Worm (Caenorhabditis elegans) whole organism, late embryonic: ENCODE measurements around the gene klp-11.
A peak's percentile ranks its signal among the peaks of the same experiment; 100 is the strongest.

ENCODE experiments used
- C08G9.2 ChIP-seq: sonication (generic microtip); optimal IDR thresholded peaks from 2 replicates; lab custom pipeline; 2016; ENCODE audit warnings: mild to moderate bottlenecking, missing genetic modification characterization, moderate library complexity, missing compliant biosample characterization
- C38D4.7 ChIP-seq: fragments of 200-800 bp; sonication (Bioruptor generic); optimal IDR thresholded peaks from 2 replicates; lab custom pipeline; 2018; ENCODE audit warnings: mild to moderate bottlenecking, missing genetic modification characterization, moderate library complexity, missing compliant biosample characterization
- F13H6.1 ChIP-seq: sonication (generic microtip); optimal IDR thresholded peaks from 2 replicates; lab custom pipeline; 2016; ENCODE audit warnings: missing genetic modification characterization, missing compliant biosample characterization
- K02D7.2 ChIP-seq: sonication (generic microtip); optimal IDR thresholded peaks from 2 replicates; lab custom pipeline; 2017; ENCODE audit warnings: mild to moderate bottlenecking, missing genetic modification characterization, missing compliant biosample characterization
- Y22D7AL.16 ChIP-seq: sonication (generic microtip); optimal IDR thresholded peaks from 2 replicates; lab custom pipeline; 2016; ENCODE audit warnings: missing genetic modification characterization, missing compliant biosample characterization
- ahr-1 ChIP-seq: sonication (generic microtip); optimal IDR thresholded peaks from 2 replicates; lab custom pipeline; 2016; ENCODE audit warnings: missing genetic modification characterization, missing compliant biosample characterization
- ceh-18 ChIP-seq: sonication (generic microtip); optimal IDR thresholded peaks from 2 replicates; lab custom pipeline; 2016; ENCODE audit warnings: missing genetic modification characterization, missing compliant biosample characterization
- ceh-2 ChIP-seq: sonication (generic microtip); optimal IDR thresholded peaks from 2 replicates; lab custom pipeline; 2016; ENCODE audit warnings: missing genotype, missing genetic modification characterization, missing compliant biosample characterization
- ceh-24 ChIP-seq: sonication (generic microtip); optimal IDR thresholded peaks from 2 replicates; lab custom pipeline; 2016; ENCODE audit warnings: mild to moderate bottlenecking, missing genetic modification characterization, missing compliant biosample characterization
- ceh-30 ChIP-seq: fragments of 150-350 bp; optimal IDR thresholded peaks from 2 replicates; lab custom pipeline; 2014; ENCODE audit warnings: missing biosample characterization, missing genetic modification characterization
- ceh-31 ChIP-seq: sonication (generic microtip); optimal IDR thresholded peaks from 2 replicates; lab custom pipeline; 2016; ENCODE audit warnings: missing genetic modification characterization, missing compliant biosample characterization
- ceh-34 ChIP-seq: sonication (generic microtip); optimal IDR thresholded peaks from 2 replicates; lab custom pipeline; 2016; ENCODE audit warnings: mild to moderate bottlenecking, missing genetic modification characterization, missing compliant biosample characterization
- ceh-45 ChIP-seq: fragments of 200-800 bp; sonication (Bioruptor generic); IDR thresholded peaks from 2 replicates; pipeline ENCODE4 v1.3.6; 2022; ENCODE audit warnings: missing genetic modification reagents, missing genetic modification characterization, missing compliant biosample characterization
- ceh-6 ChIP-seq: fragments of 200-800 bp; sonication (Bioruptor generic); optimal IDR thresholded peaks from 2 replicates; lab custom pipeline; 2018; ENCODE audit warnings: mild to moderate bottlenecking, missing genetic modification characterization, missing compliant biosample characterization
- che-1 ChIP-seq: sonication (generic microtip); optimal IDR thresholded peaks from 2 replicates; lab custom pipeline; 2016; ENCODE audit warnings: mild to moderate bottlenecking, missing genetic modification characterization, missing compliant biosample characterization
- eyg-1 ChIP-seq: sonication (generic microtip); optimal IDR thresholded peaks from 2 replicates; lab custom pipeline; 2016; ENCODE audit warnings: missing genotype, missing genetic modification characterization, missing compliant biosample characterization
- fkh-10 ChIP-seq: fragments of 150-350 bp; optimal IDR thresholded peaks from 2 replicates; lab custom pipeline; 2014; ENCODE audit warnings: missing biosample characterization, missing genetic modification reagents, missing genetic modification characterization
- gmeb-2 ChIP-seq: sonication (generic microtip); optimal IDR thresholded peaks from 2 replicates; lab custom pipeline; 2016; ENCODE audit warnings: missing genetic modification characterization, inconsistent platforms, missing compliant biosample characterization
- hlh-15 ChIP-seq: sonication (generic microtip); optimal IDR thresholded peaks from 2 replicates; lab custom pipeline; 2016; ENCODE audit warnings: missing genetic modification characterization, missing compliant biosample characterization
- lin-11 ChIP-seq: fragments of 200-800 bp; sonication (Bioruptor generic); optimal IDR thresholded peaks from 2 replicates; lab custom pipeline; 2018; ENCODE audit warnings: mild to moderate bottlenecking, missing genetic modification characterization, missing compliant biosample characterization
- madf-2 ChIP-seq: sonication (generic microtip); optimal IDR thresholded peaks from 2 replicates; lab custom pipeline; 2017; ENCODE audit warnings: missing genetic modification characterization, missing compliant biosample characterization
- mec-3 ChIP-seq: sonication (generic microtip); optimal IDR thresholded peaks from 2 replicates; lab custom pipeline; 2016; ENCODE audit warnings: borderline replicate concordance, missing genetic modification characterization, missing compliant biosample characterization
- nfya-1 ChIP-seq: sonication (generic microtip); optimal IDR thresholded peaks from 2 replicates; lab custom pipeline; 2017; ENCODE audit warnings: missing genetic modification characterization, mild to moderate bottlenecking, missing compliant biosample characterization, antibody characterized with exemption, moderate library complexity
- odd-2 ChIP-seq: sonication (generic microtip); optimal IDR thresholded peaks from 2 replicates; lab custom pipeline; 2017; ENCODE audit warnings: antibody characterized with exemption, mild to moderate bottlenecking, missing genetic modification characterization, missing compliant biosample characterization
- pag-3 ChIP-seq: sonication (generic microtip); optimal IDR thresholded peaks from 2 replicates; lab custom pipeline; 2016; ENCODE audit warnings: missing compliant biosample characterization, missing genetic modification characterization, borderline replicate concordance
- pha-4 ChIP-seq: fragments of 150-350 bp; optimal IDR thresholded peaks from 2 replicates; lab custom pipeline; 2018; ENCODE audit warnings: missing biosample characterization, missing genetic modification reagents, missing genetic modification characterization
- pqm-1 ChIP-seq: sonication (generic microtip); optimal IDR thresholded peaks from 2 replicates; lab custom pipeline; 2016; ENCODE audit warnings: missing genetic modification characterization, missing compliant biosample characterization
- pros-1 ChIP-seq: fragments of 150-350 bp; optimal IDR thresholded peaks from 2 replicates; lab custom pipeline; 2014; ENCODE audit warnings: missing biosample characterization, missing genetic modification reagents, missing genetic modification characterization
- ref-2 ChIP-seq: sonication (generic microtip); optimal IDR thresholded peaks from 2 replicates; lab custom pipeline; 2016; ENCODE audit warnings: missing genetic modification characterization, missing compliant biosample characterization
- sox-4 ChIP-seq: sonication (generic microtip); optimal IDR thresholded peaks from 2 replicates; lab custom pipeline; 2017; ENCODE audit warnings: mild to moderate bottlenecking, missing genetic modification characterization, inconsistent platforms, missing compliant biosample characterization
- syd-9 ChIP-seq: sonication (generic microtip); optimal IDR thresholded peaks from 2 replicates; lab custom pipeline; 2016; ENCODE audit warnings: mild to moderate bottlenecking, missing genetic modification characterization, moderate library complexity, missing compliant biosample characterization
- tbx-7 ChIP-seq: sonication (generic microtip); optimal IDR thresholded peaks from 2 replicates; lab custom pipeline; 2016; ENCODE audit warnings: missing genotype, missing genetic modification characterization, missing compliant biosample characterization
- ttx-3 ChIP-seq: sonication (generic microtip); optimal IDR thresholded peaks from 2 replicates; lab custom pipeline; 2016; ENCODE audit warnings: missing genetic modification reagents, missing genetic modification characterization, missing compliant biosample characterization
- unc-3 ChIP-seq, 2 experiments: fragments of 200-800 bp in 1 of 2; sonication (Bioruptor generic) in 1 of 2; sonication (generic microtip) in 1 of 2; conservative IDR thresholded peaks in 1 of 2; optimal IDR thresholded peaks in 1 of 2; 2 replicates each; pipeline versions ENCODE4 v1.3.6 to Lab custom; 2016 to 2022; ENCODE audit warnings: missing compliant biosample characterization in 2 of 2, missing genetic modification characterization in 2 of 2, missing genetic modification reagents in 1 of 2
- unc-55 ChIP-seq: sonication (generic microtip); optimal IDR thresholded peaks from 2 replicates; lab custom pipeline; 2017; ENCODE audit warnings: missing biosample characterization, missing genetic modification reagents, missing genetic modification characterization
- zip-5 ChIP-seq: sonication (generic microtip); optimal IDR thresholded peaks from 2 replicates; lab custom pipeline; 2016; ENCODE audit warnings: missing genetic modification characterization, missing compliant biosample characterization

klp-11 gene

ce11 chrIV:8782172-8782571 lies 20.3 kb upstream of the klp-11 start (continued):
- no peak for TF ChIP-seq fkh-10
- no peak for TF ChIP-seq hlh-15 (tag; lab: Kevin White, UChicago)
- TF ChIP-seq ref-2 (tag; lab: Kevin White, UChicago): peak; percentile 97
- TF ChIP-seq C38D4.7 (GFP tag; lab: Kevin White, UChicago): no peak
- no peak for TF ChIP-seq ahr-1 (tag; lab: Kevin White, UChicago)

DNA sequence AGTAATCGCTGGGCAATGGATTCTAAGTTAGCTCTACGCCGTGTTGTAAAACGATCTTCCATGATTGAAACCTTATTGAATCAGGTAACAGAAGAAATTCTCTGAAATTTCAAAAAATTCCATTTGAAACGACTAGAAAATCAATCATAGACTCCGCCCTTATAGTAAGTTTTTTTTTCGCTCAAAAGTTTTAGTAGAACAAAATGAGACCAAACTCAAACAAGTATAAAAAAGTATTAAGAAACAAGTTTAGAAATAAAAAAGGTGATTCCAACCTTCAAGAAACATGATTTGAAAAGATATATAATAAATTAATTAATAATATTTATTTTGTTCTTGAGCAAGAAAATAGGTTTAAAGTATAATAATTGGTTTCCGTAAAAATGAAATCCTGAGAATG lies 16.2 kb upstream of the klp-11 start, which contains the start of gene C33D9.6:
Gene C33D9.6, minus strand, starts transcription at position 101 of the 400 bp plus-strand sequence.
- TF ChIP-seq eyg-1 (tag; lab: Kevin White, UChicago): no peak
- TF ChIP-seq pqm-1 (tag; lab: Kevin White, UChicago): no peak
- no peak for TF ChIP-seq gmeb-2 (tag; lab: Kevin White, UChicago)
- no peak for TF ChIP-seq unc-3 (GFP tag; conservative IDR thresholded peaks at IDR 0.05; lab: Robert Waterston, UW)
- TF ChIP-seq unc-3 (tag; optimal IDR thresholded peaks at IDR 0.05; lab: Kevin White, UChicago): no peak
- no peak for TF ChIP-seq ceh-30
- TF ChIP-seq C08G9.2 (tag; lab: Kevin White, UChicago): no peak
- no peak for TF ChIP-seq syd-9 (tag; lab: Kevin White, UChicago)
- TF ChIP-seq lin-11 (tag; lab: Kevin White, UChicago): no peak
- TF ChIP-seq madf-2 (tag; lab: Kevin White, UChicago): no peak
- no peak for TF ChIP-seq Y22D7AL.16 (tag; lab: Kevin White, UChicago)
- no peak for TF ChIP-seq ceh-24
- TF ChIP-seq nfya-1 (tag; lab: Kevin White, UChicago): no peak
- no peak for TF ChIP-seq ceh-45 (GFP tag; lab: Robert Waterston, UW)

ce11 chrIV:8772800-8773256 lies 11.0 kb upstream of the klp-11 start, which contains the start of gene F20C5.6:
Gene F20C5.6 (minus strand): TSS chrIV:8773206.
- no peak for TF ChIP-seq ceh-6 (GFP tag; lab: Kevin White, UChicago)
- TF ChIP-seq madf-2 (tag; lab: Kevin White, UChicago): no peak
- TF ChIP-seq nfya-1 (tag; lab: Kevin White, UChicago): no peak
- no peak for TF ChIP-seq pqm-1 (tag; lab: Kevin White, UChicago)
- no peak for TF ChIP-seq mec-3 (tag; lab: Kevin White, UChicago)
- TF ChIP-seq ttx-3: no peak
- no peak for TF ChIP-seq F13H6.1 (tag; lab: Kevin White, UChicago)
- no peak for TF ChIP-seq sox-4 (tag; lab: Kevin White, UChicago)
- no peak for TF ChIP-seq pros-1 (tag; lab: Kevin White, UChicago)
- TF ChIP-seq ceh-34 (tag; lab: Kevin White, UChicago): no peak
- TF ChIP-seq ceh-2: no peak
- TF ChIP-seq zip-5 (tag; lab: Kevin White, UChicago): no peak
- no peak for TF ChIP-seq K02D7.2 (tag; lab: Kevin White, UChicago)
- no peak for TF ChIP-seq ceh-31 (tag; lab: Kevin White, UChicago)
- no peak for TF ChIP-seq pha-4 (tag; lab: Kevin White, UChicago)
- TF ChIP-seq gmeb-2 (tag; lab: Kevin White, UChicago): no peak
- TF ChIP-seq unc-55 (GFP tag; lab: Kevin White, UChicago): no peak
- TF ChIP-seq tbx-7: no peak
- TF ChIP-seq ceh-18 (tag; lab: Kevin White, UChicago): no peak

- TF ChIP-seq C08G9.2 (tag; lab: Kevin White, UChicago): no peak
- no peak for TF ChIP-seq fkh-10
- TF ChIP-seq unc-55 (GFP tag; lab: Kevin White, UChicago): no peak
- no peak for TF ChIP-seq syd-9 (tag; lab: Kevin White, UChicago)
Observed at ce11 chrIV:8769539-8769938, 7.7 kb upstream of the klp-11 start, which contains the start of gene F20C5.5. Gene F20C5.5 (minus strand): TSS chrIV:8769639.

ce11 chrIV:8764567-8764966 lies 2.7 kb upstream of the klp-11 start, which contains the start of gene cdc-50.B:
Gene cdc-50.B (plus strand): TSS chrIV:8764867.
- TF ChIP-seq pqm-1 (tag; lab: Kevin White, UChicago): no peak
- no peak for TF ChIP-seq che-1 (tag; lab: Kevin White, UChicago)
- TF ChIP-seq mec-3 (tag; lab: Kevin White, UChicago): no peak
- TF ChIP-seq Y22D7AL.16 (tag; lab: Kevin White, UChicago): no peak
- TF ChIP-seq ceh-30: no peak
- TF ChIP-seq pag-3 (tag; lab: Kevin White, UChicago): no peak
- no peak for TF ChIP-seq odd-2 (tag; lab: Kevin White, UChicago)
